Fruit fly (Drosophila melanogaster) whole organism, adult: ENCODE data around the gene Nf1.

Source experiments
- CG11617 ChIP-seq: fragments of 200-800 bp; sonication (Bioruptor generic); optimal IDR thresholded peaks from 2 replicates; lab custom pipeline; 2017; ENCODE audit warnings: mild to moderate bottlenecking, missing biosample characterization, missing genetic modification reagents, missing genetic modification characterization
- CG12768 ChIP-seq: fragments of 200-800 bp; sonication (Bioruptor generic); optimal IDR thresholded peaks from 2 replicates; lab custom pipeline; 2017; ENCODE audit warnings: missing biosample characterization, missing genetic modification characterization, mild to moderate bottlenecking, moderate library complexity, missing genetic modification reagents
- CG14711 ChIP-seq: fragments of 200-800 bp; sonication (Bioruptor generic); optimal IDR thresholded peaks from 2 replicates; lab custom pipeline; 2018; ENCODE audit warnings: missing biosample characterization, mild to moderate bottlenecking, missing genetic modification characterization, moderate library complexity
- CG1620 ChIP-seq: fragments of 200-800 bp; sonication (Bioruptor generic); optimal IDR thresholded peaks from 2 replicates; lab custom pipeline; 2016; ENCODE audit warnings: missing biosample characterization, missing genetic modification characterization
- CG33017 ChIP-seq: fragments of 200-800 bp; sonication (Bioruptor generic); optimal IDR thresholded peaks from 2 replicates; lab custom pipeline; 2018; ENCODE audit warnings: missing biosample characterization, mild to moderate bottlenecking, missing genetic modification characterization, moderate library complexity
- CG5204 ChIP-seq: fragments of 200-800 bp; sonication (Bioruptor generic); optimal IDR thresholded peaks from 2 replicates; lab custom pipeline; 2016; ENCODE audit warnings: missing biosample characterization, missing genetic modification characterization
- CG7045 ChIP-seq: fragments of 200-800 bp; sonication (Bioruptor generic); optimal IDR thresholded peaks from 2 replicates; lab custom pipeline; 2017; ENCODE audit warnings: missing biosample characterization, mild to moderate bottlenecking, missing genetic modification characterization
- CG7101 ChIP-seq: fragments of 200-800 bp; sonication (Bioruptor generic); optimal IDR thresholded peaks from 2 replicates; lab custom pipeline; 2018; ENCODE audit warnings: missing biosample characterization, mild to moderate bottlenecking, missing genetic modification characterization, moderate library complexity
- Clk ChIP-seq: fragments of 200-800 bp; sonication (Bioruptor generic); optimal IDR thresholded peaks from 2 replicates; lab custom pipeline; 2017; ENCODE audit warnings: missing biosample characterization, missing genetic modification characterization
- Crg-1 ChIP-seq: fragments of 200-800 bp; sonication (Bioruptor generic); optimal IDR thresholded peaks from 2 replicates; lab custom pipeline; 2016; ENCODE audit warnings: missing biosample characterization, missing genetic modification characterization
- Hr96 ChIP-seq: fragments of 200-800 bp; sonication (Bioruptor generic); optimal IDR thresholded peaks from 2 replicates; lab custom pipeline; 2016; ENCODE audit warnings: missing biosample characterization, missing genetic modification characterization
- Mnt ChIP-seq: fragments of 200-800 bp; sonication (Bioruptor generic); optimal IDR thresholded peaks from 2 replicates; lab custom pipeline; 2016; ENCODE audit warnings: missing biosample characterization, mild to moderate bottlenecking, missing genetic modification characterization
- bab1 ChIP-seq: fragments of 200-800 bp; sonication (Bioruptor generic); optimal IDR thresholded peaks from 3 replicates; lab custom pipeline; 2019; ENCODE audit warnings: missing biosample characterization, mild to moderate bottlenecking, missing genetic modification characterization, moderate library complexity
- cic ChIP-seq: fragments of 200-800 bp; sonication (Bioruptor generic); optimal IDR thresholded peaks from 2 replicates; lab custom pipeline; 2017; ENCODE audit warnings: missing biosample characterization, mild to moderate bottlenecking, missing genetic modification characterization, moderate library complexity
- cnc ChIP-seq, 2 experiments: fragments of >200 bp; optimal IDR thresholded peaks; 2 replicates each; lab custom pipeline; 2017
- kay ChIP-seq: fragments of 200-800 bp; sonication (Bioruptor generic); peaks from one replicate; lab custom pipeline; 2016; ENCODE audit warnings: missing biosample characterization, missing genetic modification characterization, borderline replicate concordance
- ovo ChIP-seq: fragments of 200-800 bp; sonication (Bioruptor generic); optimal IDR thresholded peaks from 2 replicates; lab custom pipeline; 2016; ENCODE audit warnings: missing biosample characterization, missing genetic modification characterization
- pad ChIP-seq: fragments of 200-800 bp; sonication (Bioruptor generic); optimal IDR thresholded peaks from 3 replicates; lab custom pipeline; 2017; ENCODE audit warnings: missing biosample characterization, missing genetic modification characterization, mild to moderate bottlenecking, moderate library complexity, missing genetic modification reagents
- tj ChIP-seq: fragments of 200-800 bp; sonication (Bioruptor generic); optimal IDR thresholded peaks from 3 replicates; lab custom pipeline; 2017; ENCODE audit warnings: missing biosample characterization, mild to moderate bottlenecking, missing genetic modification characterization, moderate library complexity
- toe ChIP-seq: fragments of 200-800 bp; sonication (Bioruptor generic); optimal IDR thresholded peaks from 2 replicates; lab custom pipeline; 2016; ENCODE audit warnings: missing biosample characterization, missing genetic modification characterization

Nf1 gene

dm6 chr3R:26032611-26033001 is 49.8 kb downstream of the Nf1 start:
- TF ChIP-seq bab1 (GFP tag; lab: Kevin White, UChicago) (no peak), kay (GFP tag; lab: Kevin White, UChicago) (no peak), toe (GFP tag; lab: Kevin White, UChicago) (no peak), Mnt (GFP tag; lab: Kevin White, UChicago) (no peak), CG5204 (GFP tag; lab: Kevin White, UChicago) (no peak), tj (GFP tag; lab: Kevin White, UChicago) (no peak), CG12768 (GFP tag; lab: Kevin White, UChicago) (no peak), CG7101 (no peak), cnc (optimal IDR thresholded peaks at IDR 0.05; lab: Kevin White, UChicago) (no peak), pad (no peak), CG14711 (tag; lab: Kevin White, UChicago) (no peak), CG33017 (tag; lab: Kevin White, UChicago) (no peak), Hr96 (GFP tag; lab: Kevin White, UChicago) (no peak), ovo (GFP tag; lab: Kevin White, UChicago) (no peak), CG11617 (GFP tag; lab: Kevin White, UChicago) (no peak), CG1620 (GFP tag; lab: Kevin White, UChicago) (no peak), cic (GFP tag; lab: Kevin White, UChicago) (no peak), CG7045 (GFP tag; lab: Kevin White, UChicago) (no peak)

dm6 chr3R:26034643-26035368 is 52.0 kb downstream of the Nf1 start:
- TF ChIP-seq Clk (GFP tag; lab: Kevin White, UChicago) (no peak), tj (GFP tag; lab: Kevin White, UChicago) (peak; percentile 42), CG12768 (GFP tag; lab: Kevin White, UChicago) (no peak)

DNA sequence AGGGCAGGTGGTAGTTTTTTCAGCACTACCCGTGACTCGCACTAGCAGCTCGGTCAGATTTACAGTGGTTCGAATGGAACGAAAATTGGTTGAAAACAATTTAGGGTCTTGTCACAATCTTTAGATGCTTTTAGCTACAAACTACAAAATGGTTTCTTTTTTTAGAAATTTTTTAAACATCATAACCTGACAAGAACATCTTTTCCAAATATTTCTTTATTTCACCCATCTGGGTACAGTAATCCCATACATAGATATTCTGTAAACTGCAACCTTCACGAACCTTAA is 52.5 kb downstream of the Nf1 start:
- TF ChIP-seq cnc (optimal IDR thresholded peaks at IDR 0.05; lab: Kevin White, UChicago) (no peak), CG7045 (GFP tag; lab: Kevin White, UChicago) (no peak), pad (no peak), CG7101 (no peak), CG33017 (tag; lab: Kevin White, UChicago) (no peak), Clk (GFP tag; lab: Kevin White, UChicago) (no peak), Mnt (GFP tag; lab: Kevin White, UChicago) (no peak), cic (GFP tag; lab: Kevin White, UChicago) (no peak)

DNA sequence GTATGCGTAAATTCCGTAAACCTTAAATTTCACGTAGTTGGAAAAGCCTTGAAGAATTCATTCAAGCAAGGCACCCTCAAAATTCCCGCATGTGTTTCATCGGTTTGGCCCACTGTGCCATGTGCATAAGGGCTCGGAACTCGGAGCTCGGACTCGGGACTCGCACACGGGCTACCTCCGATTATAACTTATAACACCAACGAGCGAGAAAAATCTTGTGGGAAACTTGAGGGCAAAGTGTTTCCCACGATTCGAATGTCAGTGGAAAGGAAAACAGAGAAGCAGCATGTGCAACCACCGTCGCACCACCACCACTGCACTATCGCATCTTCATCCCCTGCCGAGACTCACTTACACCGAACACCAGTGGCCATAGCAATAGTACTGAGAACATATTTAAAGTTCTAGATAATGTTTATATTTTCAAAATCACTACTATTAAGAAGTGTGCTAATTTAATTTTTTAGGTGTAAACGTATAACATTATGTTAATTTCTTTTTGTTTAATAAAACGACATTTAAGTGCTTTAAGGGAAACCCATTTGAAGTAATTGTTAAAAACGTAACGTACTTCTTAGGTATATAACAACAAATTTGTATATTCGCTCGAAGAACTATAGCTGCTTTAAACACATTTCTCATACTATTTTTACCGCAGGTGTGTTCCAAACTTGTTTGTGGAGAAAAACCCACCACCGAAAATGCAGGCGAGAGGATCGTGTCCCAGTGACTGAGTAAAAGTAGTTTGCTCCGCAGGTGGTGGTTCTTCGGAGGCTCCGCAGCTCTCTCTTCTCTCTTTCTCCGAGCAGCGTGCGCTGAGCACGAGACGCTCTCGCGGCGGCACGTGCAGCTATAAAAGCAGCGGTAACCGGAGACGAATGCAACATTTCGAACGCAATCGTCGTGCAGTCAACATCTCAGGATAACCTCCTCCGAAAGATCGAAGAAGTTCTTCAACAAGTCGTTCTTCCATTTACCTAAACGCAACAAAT is 53.6 kb downstream of the Nf1 start:
- TF ChIP-seq Clk (GFP tag; lab: Kevin White, UChicago) (no peak), CG7045 (GFP tag; lab: Kevin White, UChicago) (no peak), CG7101 (peak; percentile 34)

dm6 chr3R:26037899-26038298 is 55.1 kb downstream of the Nf1 start:
- no peak for TF ChIP-seq CG12768 (GFP tag; lab: Kevin White, UChicago)
- TF ChIP-seq pad = no peak
- no peak for TF ChIP-seq CG5204 (GFP tag; lab: Kevin White, UChicago)
- TF ChIP-seq ovo (GFP tag; lab: Kevin White, UChicago) = no peak
- no peak for TF ChIP-seq CG33017 (tag; lab: Kevin White, UChicago)
- TF ChIP-seq cnc (optimal IDR thresholded peaks at IDR 0.05; lab: Kevin White, UChicago) = no peak
- no peak for TF ChIP-seq CG7101
- no peak for TF ChIP-seq cic (GFP tag; lab: Kevin White, UChicago)
- no peak for TF ChIP-seq Hr96 (GFP tag; lab: Kevin White, UChicago)
- TF ChIP-seq kay (GFP tag; lab: Kevin White, UChicago) = no peak
- TF ChIP-seq CG14711 (tag; lab: Kevin White, UChicago) = no peak
- TF ChIP-seq bab1 (GFP tag; lab: Kevin White, UChicago) = no peak
- no peak for TF ChIP-seq toe (GFP tag; lab: Kevin White, UChicago)
- no peak for TF ChIP-seq CG1620 (GFP tag; lab: Kevin White, UChicago)
- TF ChIP-seq CG7045 (GFP tag; lab: Kevin White, UChicago) = no peak
- no peak for TF ChIP-seq Mnt (GFP tag; lab: Kevin White, UChicago)
- no peak for TF ChIP-seq Clk (GFP tag; lab: Kevin White, UChicago)
- no peak for TF ChIP-seq tj (GFP tag; lab: Kevin White, UChicago)
- TF ChIP-seq CG11617 (GFP tag; lab: Kevin White, UChicago) = no peak
- no peak for TF ChIP-seq Crg-1 (GFP tag; lab: Kevin White, UChicago)

- TF ChIP-seq CG7045 (GFP tag; lab: Kevin White, UChicago) (no peak), ovo (GFP tag; lab: Kevin White, UChicago) (no peak), Clk (GFP tag; lab: Kevin White, UChicago) (no peak), CG5204 (GFP tag; lab: Kevin White, UChicago) (no peak), CG11617 (GFP tag; lab: Kevin White, UChicago) (no peak), cnc (optimal IDR thresholded peaks at IDR 0.05; lab: Kevin White, UChicago) (no peak), CG14711 (tag; lab: Kevin White, UChicago) (no peak), toe (GFP tag; lab: Kevin White, UChicago) (no peak), Mnt (GFP tag; lab: Kevin White, UChicago) (no peak), cic (GFP tag; lab: Kevin White, UChicago) (no peak), bab1 (GFP tag; lab: Kevin White, UChicago) (no peak), Crg-1 (GFP tag; lab: Kevin White, UChicago) (no peak), pad (no peak)
Observed at dm6 chr3R:26039793-26040335, 57.1 kb downstream of the Nf1 start.
